Fruit fly (Drosophila melanogaster) whole organism, embryonic: ENCODE measurements around the gene L2HGDH.

Experiments used
- ATbp ChIP-seq: fragments of 200-800 bp; sonication (Bioruptor generic); optimal IDR thresholded peaks from 2 replicates; lab custom pipeline; 2017; ENCODE audit warnings: missing biosample characterization, mild to moderate bottlenecking, missing genetic modification characterization, missing genetic modification reagents
- Asciz ChIP-seq: fragments of 200-800 bp; sonication (Bioruptor generic); optimal IDR thresholded peaks from 2 replicates; lab custom pipeline; 2017; ENCODE audit warnings: missing biosample characterization, mild to moderate bottlenecking, missing genetic modification characterization, missing genetic modification reagents
- Bdp1 ChIP-seq: fragments of 200-800 bp; sonication (Bioruptor generic); optimal IDR thresholded peaks from 3 replicates; lab custom pipeline; 2016; ENCODE audit warnings: missing biosample characterization, missing genetic modification characterization
- BtbVII ChIP-seq: fragments of 200-800 bp; sonication (Bioruptor generic); optimal IDR thresholded peaks from 3 replicates; lab custom pipeline; 2017; ENCODE audit warnings: missing biosample characterization, mild to moderate bottlenecking, missing genetic modification characterization
- CG10366 ChIP-seq: fragments of 200-800 bp; sonication (Bioruptor generic); IDR thresholded peaks from 2 replicates; pipeline ENCODE4 v1.3.6; 2022; ENCODE audit warnings: missing biosample characterization, missing genetic modification characterization
- CG11085 ChIP-seq: fragments of 200-800 bp; sonication (Bioruptor generic); IDR thresholded peaks from 2 replicates; pipeline ENCODE4 v1.3.6; 2022; ENCODE audit warnings: missing biosample characterization, missing genetic modification characterization
- CG12219 ChIP-seq: fragments of 200-800 bp; sonication (Bioruptor generic); optimal IDR thresholded peaks from 3 replicates; lab custom pipeline; 2018; ENCODE audit warnings: missing biosample characterization, mild to moderate bottlenecking, missing genetic modification characterization
- CG14050 ChIP-seq: fragments of 200-800 bp; sonication (Bioruptor generic); IDR thresholded peaks from 3 replicates; pipeline ENCODE4 v1.3.6; 2022; ENCODE audit warnings: missing biosample characterization, missing genetic modification characterization
- CG1603 ChIP-seq: fragments of 200-800 bp; sonication (Bioruptor generic); optimal IDR thresholded peaks from 2 replicates; lab custom pipeline; 2019; ENCODE audit warnings: missing biosample characterization, mild to moderate bottlenecking, missing genetic modification characterization, moderate library complexity
- CG17186 ChIP-seq: fragments of 200-800 bp; sonication (Bioruptor generic); optimal IDR thresholded peaks from 3 replicates; lab custom pipeline; 2017; ENCODE audit warnings: missing biosample characterization, missing genetic modification reagents, missing genetic modification characterization
- CG18619 ChIP-seq: fragments of 200-800 bp; sonication (Bioruptor generic); optimal IDR thresholded peaks from 3 replicates; lab custom pipeline; 2017; ENCODE audit warnings: missing biosample characterization, mild to moderate bottlenecking, missing genetic modification characterization
- CG2202 ChIP-seq: fragments of 200-800 bp; sonication (Bioruptor generic); optimal IDR thresholded peaks from 2 replicates; lab custom pipeline; 2018; ENCODE audit warnings: missing biosample characterization, mild to moderate bottlenecking, missing genetic modification characterization
- CG42726 ChIP-seq: fragments of 200-800 bp; sonication (Bioruptor generic); IDR thresholded peaks from 2 replicates; pipeline ENCODE4 v1.3.6; 2022; ENCODE audit warnings: missing biosample characterization, missing genetic modification characterization; ENCODE audit not compliant: partially characterized antibody
- CG4424 ChIP-seq: fragments of 200-800 bp; sonication (Bioruptor generic); optimal IDR thresholded peaks from 3 replicates; lab custom pipeline; 2016; ENCODE audit warnings: missing biosample characterization, missing genetic modification characterization
- CG4730 ChIP-seq: fragments of 200-800 bp; sonication (Bioruptor generic); IDR thresholded peaks from 2 replicates; pipeline ENCODE4 v1.3.6; 2022; ENCODE audit warnings: missing biosample characterization, missing genetic modification characterization
- CG6254 ChIP-seq: fragments of 200-800 bp; sonication (Bioruptor generic); optimal IDR thresholded peaks from 3 replicates; lab custom pipeline; 2017; ENCODE audit warnings: mild to moderate bottlenecking, missing biosample characterization, missing genetic modification reagents, missing genetic modification characterization
- CG6689 ChIP-seq: fragments of 200-800 bp; sonication (Bioruptor generic); IDR thresholded peaks from 2 replicates; pipeline ENCODE4 v1.3.6; 2022; ENCODE audit warnings: missing biosample characterization, missing genetic modification characterization
- CG6765 ChIP-seq: fragments of 200-800 bp; sonication (Bioruptor generic); optimal IDR thresholded peaks from 3 replicates; lab custom pipeline; 2017; ENCODE audit warnings: missing biosample characterization, mild to moderate bottlenecking, missing genetic modification characterization
- CG9797 ChIP-seq: fragments of 200-800 bp; sonication (Bioruptor generic); optimal IDR thresholded peaks from 3 replicates; lab custom pipeline; 2018; ENCODE audit warnings: missing biosample characterization, mild to moderate bottlenecking, missing genetic modification characterization
- CTCF ChIP-seq: fragments of 200-800 bp; sonication (Bioruptor generic); optimal IDR thresholded peaks from 2 replicates; lab custom pipeline; 2017; ENCODE audit warnings: missing biosample characterization, mild to moderate bottlenecking, missing genetic modification characterization, moderate library complexity
- CrebB ChIP-seq: fragments of 200-800 bp; sonication (Bioruptor generic); optimal IDR thresholded peaks from 3 replicates; lab custom pipeline; 2018; ENCODE audit warnings: missing biosample characterization, mild to moderate bottlenecking, missing genetic modification characterization
- D ChIP-seq, 2 experiments: fragments of 200-800 bp in 1 of 2; fragments of >200 bp in 1 of 2; sonication (Bioruptor generic) in 1 of 2; optimal IDR thresholded peaks; 2 replicates in 1 of 2; 3 replicates in 1 of 2; lab custom pipeline; 2017; ENCODE audit warnings: mild to moderate bottlenecking in 1 of 2, missing biosample characterization in 1 of 2, missing genetic modification characterization in 1 of 2, missing genetic modification reagents in 1 of 2
- Doc2 ChIP-seq: fragments of 200-800 bp; sonication (Bioruptor generic); IDR thresholded peaks from 2 replicates; pipeline ENCODE4 v1.3.6; 2022; ENCODE audit warnings: missing biosample characterization, missing genetic modification characterization
- Hmx ChIP-seq: fragments of 200-800 bp; sonication (Bioruptor generic); optimal IDR thresholded peaks from 2 replicates; lab custom pipeline; 2016; ENCODE audit warnings: missing biosample characterization, missing genetic modification characterization
- Hr78 ChIP-seq, 2 experiments: fragments of 200-800 bp in 1 of 2; fragments of >200 bp in 1 of 2; sonication (Bioruptor generic) in 1 of 2; optimal IDR thresholded peaks; 2 replicates each; lab custom pipeline; 2017 to 2019; ENCODE audit warnings: missing biosample characterization in 2 of 2, missing genetic modification characterization in 2 of 2, mild to moderate bottlenecking in 1 of 2, moderate library complexity in 1 of 2
- Med ChIP-seq: fragments of 200-800 bp; sonication (Bioruptor generic); peaks from one replicate; lab custom pipeline; 2016; ENCODE audit warnings: missing biosample characterization, missing genetic modification characterization, mild to moderate bottlenecking, inconsistent platforms, moderate library complexity
- Pdp1 ChIP-seq, 2 experiments: fragments of 200-800 bp; sonication (Bioruptor generic); optimal IDR thresholded peaks; 3 replicates each; lab custom pipeline; 2016; ENCODE audit warnings: missing biosample characterization in 2 of 2, missing genetic modification characterization in 2 of 2, mild to moderate bottlenecking in 1 of 2, moderate library complexity in 1 of 2
- Spps ChIP-seq: fragments of 200-800 bp; sonication (Bioruptor generic); optimal IDR thresholded peaks from 2 replicates; lab custom pipeline; 2018; ENCODE audit warnings: missing biosample characterization, mild to moderate bottlenecking, missing genetic modification characterization
- Sry-β ChIP-seq: fragments of 200-800 bp; sonication (Bioruptor generic); optimal IDR thresholded peaks from 2 replicates; lab custom pipeline; 2018; ENCODE audit warnings: missing biosample characterization, mild to moderate bottlenecking, missing genetic modification characterization, moderate library complexity
- ase ChIP-seq: fragments of 200-800 bp; sonication (Bioruptor generic); IDR thresholded peaks from 3 replicates; pipeline ENCODE4 v1.3.6; 2022; ENCODE audit warnings: missing biosample characterization, missing genetic modification characterization
- bab2 ChIP-seq: fragments of 200-800 bp; sonication (Bioruptor generic); optimal IDR thresholded peaks from 2 replicates; lab custom pipeline; 2016; ENCODE audit warnings: missing biosample characterization, missing genetic modification characterization
- br ChIP-seq: fragments of >200 bp; optimal IDR thresholded peaks from 2 replicates; lab custom pipeline; 2017
- chif ChIP-seq, 2 experiments: fragments of 200-800 bp; sonication (Bioruptor generic); optimal IDR thresholded peaks; 3 replicates each; lab custom pipeline; 2016; ENCODE audit warnings: missing biosample characterization in 2 of 2, missing genetic modification characterization in 2 of 2
- fru ChIP-seq: fragments of >200 bp; optimal IDR thresholded peaks from 2 replicates; lab custom pipeline; 2017
- gfzf ChIP-seq: fragments of 200-800 bp; sonication (Bioruptor generic); optimal IDR thresholded peaks from 2 replicates; lab custom pipeline; 2016; ENCODE audit warnings: missing biosample characterization, mild to moderate bottlenecking, missing genetic modification characterization, moderate library complexity
- jigr1 ChIP-seq: fragments of 200-800 bp; sonication (Bioruptor generic); IDR thresholded peaks from 3 replicates; pipeline ENCODE4 v1.3.6; 2022; ENCODE audit warnings: missing biosample characterization, missing genetic modification characterization
- jing ChIP-seq: fragments of 200-800 bp; sonication (Bioruptor generic); optimal IDR thresholded peaks from 2 replicates; lab custom pipeline; 2018; ENCODE audit warnings: missing biosample characterization, mild to moderate bottlenecking, missing genetic modification characterization
- jumu ChIP-seq: fragments of 200-800 bp; sonication (Bioruptor generic); optimal IDR thresholded peaks from 3 replicates; lab custom pipeline; 2016; ENCODE audit warnings: missing biosample characterization, missing genetic modification characterization
- kni ChIP-seq: fragments of 200-800 bp; sonication (Bioruptor generic); optimal IDR thresholded peaks from 3 replicates; lab custom pipeline; 2017; ENCODE audit warnings: mild to moderate bottlenecking, missing biosample characterization, missing genetic modification reagents, missing genetic modification characterization
- lola ChIP-seq, 3 experiments: fragments of >200 bp in 2 of 3; fragments of 200-800 bp in 1 of 3; sonication (Bioruptor generic) in 1 of 3; optimal IDR thresholded peaks; 2 replicates each; lab custom pipeline; 2017 to 2019; ENCODE audit warnings: missing biosample characterization in 3 of 3, missing genetic modification characterization in 3 of 3, mild to moderate bottlenecking in 1 of 3, moderate library complexity in 1 of 3
- mld ChIP-seq: fragments of 200-800 bp; sonication (Bioruptor generic); IDR thresholded peaks from 3 replicates; pipeline ENCODE4 v1.3.6; 2022; ENCODE audit warnings: missing biosample characterization, missing genetic modification characterization; ENCODE audit not compliant: partially characterized antibody
- p53 ChIP-seq: fragments of 200-800 bp; sonication (Bioruptor generic); optimal IDR thresholded peaks from 2 replicates; lab custom pipeline; 2016; ENCODE audit warnings: missing biosample characterization, missing genetic modification characterization
- pb ChIP-seq: fragments of 200-800 bp; sonication (Bioruptor generic); optimal IDR thresholded peaks from 3 replicates; lab custom pipeline; 2016; ENCODE audit warnings: missing biosample characterization, missing genetic modification characterization
- sc ChIP-seq, 3 experiments: fragments of >200 bp in 2 of 3; fragments of 200-800 bp in 1 of 3; sonication (Bioruptor generic) in 1 of 3; optimal IDR thresholded peaks; 2 replicates in 2 of 3; 3 replicates in 1 of 3; lab custom pipeline; 2017; ENCODE audit warnings: mild to moderate bottlenecking in 1 of 3, missing biosample characterization in 1 of 3, missing genetic modification characterization in 1 of 3, missing genetic modification reagents in 1 of 3
- scrt ChIP-seq: fragments of 200-800 bp; sonication (Bioruptor generic); optimal IDR thresholded peaks from 2 replicates; lab custom pipeline; 2018; ENCODE audit warnings: missing biosample characterization, mild to moderate bottlenecking, missing genetic modification characterization, moderate library complexity
- tgo ChIP-seq: fragments of 200-800 bp; sonication (Bioruptor generic); IDR thresholded peaks from 3 replicates; pipeline ENCODE4 v1.3.6; 2022; ENCODE audit warnings: missing biosample characterization, missing genetic modification characterization
- toy ChIP-seq: fragments of 200-800 bp; sonication (Bioruptor generic); IDR thresholded peaks from 2 replicates; pipeline ENCODE4 v1.3.6; 2022; ENCODE audit warnings: missing biosample characterization, missing genetic modification characterization
- ttk ChIP-seq: fragments of 200-800 bp; sonication (Bioruptor generic); IDR thresholded peaks from 2 replicates; pipeline ENCODE4 v2.1.2; 2022; ENCODE audit warnings: missing biosample characterization, missing genetic modification characterization
- twi ChIP-seq: fragments of 200-800 bp; optimal IDR thresholded peaks from 2 replicates; lab custom pipeline; 2019; ENCODE audit warnings: missing biosample characterization, mild to moderate bottlenecking, missing genetic modification characterization, moderate library complexity

The L2HGDH gene

DNA sequence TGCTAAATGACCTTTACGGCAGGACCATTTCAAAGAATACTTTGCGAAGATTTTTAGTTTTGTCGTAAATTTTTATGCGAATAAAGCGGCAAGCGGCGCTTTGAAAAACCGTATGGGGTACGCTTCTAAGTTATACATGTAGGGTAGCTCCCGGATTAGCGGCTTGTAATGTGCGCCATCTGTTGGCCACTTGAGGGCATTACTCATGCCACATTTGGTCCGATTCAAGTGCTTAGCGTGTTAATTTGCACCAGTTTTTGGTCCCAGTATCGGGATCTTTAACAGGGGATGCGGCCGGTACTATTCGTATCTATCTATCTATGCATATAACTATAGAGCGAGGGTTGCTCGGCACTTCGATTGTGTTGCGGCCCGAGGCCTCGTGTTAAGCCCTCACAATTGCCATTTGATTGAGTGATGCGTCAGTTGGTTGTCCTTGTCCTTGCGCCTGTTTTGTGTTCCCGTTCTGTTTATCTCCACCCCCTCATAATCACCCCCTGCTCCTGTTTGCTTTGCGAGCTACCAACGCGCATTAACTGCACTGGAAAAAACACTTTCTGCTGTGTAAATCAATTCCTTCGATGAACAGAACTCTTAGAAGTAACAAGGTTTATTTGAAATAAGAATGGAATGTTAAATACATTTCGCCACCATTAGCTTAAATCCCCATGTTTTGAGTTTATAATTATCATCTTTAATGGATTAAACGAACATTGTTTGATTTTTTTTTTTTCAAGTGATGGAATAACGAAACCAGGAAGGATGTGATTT lies 43.7 kb downstream of the L2HGDH start (continued):
- TF ChIP-seq scrt (GFP tag; lab: Kevin White, UChicago), result no peak
- no peak for TF ChIP-seq br (lab: Kevin White, UChicago)
- peak; percentile 57 for TF ChIP-seq CG4424 (GFP tag; lab: Kevin White, UChicago)
- no peak for TF ChIP-seq CG9797 (GFP tag; lab: Kevin White, UChicago)
- TF ChIP-seq lola (GFP tag; optimal IDR thresholded peaks at IDR 0.05; lab: Kevin White, UChicago), result peak in 1 of 3 experiments; percentile 77
- TF ChIP-seq Med (GFP tag; lab: Kevin White, UChicago), result peak; percentile 73
- TF ChIP-seq Pdp1 (GFP tag; optimal IDR thresholded peaks at IDR 0.05; lab: Kevin White, UChicago), result peak in 1 of 2 experiments; percentile 2
- no peak for TF ChIP-seq mld (GFP tag; lab: Robert Waterston, UW)
- TF ChIP-seq bab2 (GFP tag; lab: Kevin White, UChicago), result peak; percentile 15
- TF ChIP-seq Sry-β (GFP tag; lab: Kevin White, UChicago), result no peak
- peak; percentile 49 for TF ChIP-seq twi (tag; lab: Kevin White, UChicago)
- no peak for TF ChIP-seq gfzf (GFP tag; lab: Kevin White, UChicago)
- TF ChIP-seq sc (optimal IDR thresholded peaks at IDR 0.05; lab: Kevin White, UChicago), result no peak
- TF ChIP-seq sc (GFP tag; optimal IDR thresholded peaks at IDR 0.05; lab: Kevin White, UChicago), result no peak
- TF ChIP-seq Hr78 (GFP tag; optimal IDR thresholded peaks at IDR 0.05; lab: Kevin White, UChicago), result no peak
- no peak for TF ChIP-seq BtbVII (GFP tag; lab: Kevin White, UChicago)
- peak; percentile 63 for TF ChIP-seq kni (GFP tag; lab: Kevin White, UChicago)
- TF ChIP-seq CG14050 (GFP tag; lab: Robert Waterston, UW), result no peak
- no peak for TF ChIP-seq CG17186 (GFP tag; lab: Kevin White, UChicago)
- TF ChIP-seq CG18619 (GFP tag; lab: Kevin White, UChicago), result no peak
- peak in 1 of 2 experiments; percentile 58 for TF ChIP-seq chif (GFP tag; optimal IDR thresholded peaks at IDR 0.05; lab: Kevin White, UChicago)
- peak; percentile 68 for TF ChIP-seq CG1603 (tag; lab: Kevin White, UChicago)
- TF ChIP-seq Asciz (GFP tag; lab: Kevin White, UChicago), result no peak
- no peak for TF ChIP-seq pb (GFP tag; lab: Kevin White, UChicago)
- no peak for TF ChIP-seq CG4730 (GFP tag; lab: Robert Waterston, UW)
- no peak for TF ChIP-seq fru (lab: Kevin White, UChicago)
- TF ChIP-seq p53 (GFP tag; lab: Kevin White, UChicago), result no peak
- TF ChIP-seq Doc2 (GFP tag; lab: Robert Waterston, UW), result no peak
- TF ChIP-seq jumu (GFP tag; lab: Kevin White, UChicago), result peak; percentile 25
- TF ChIP-seq CG2202 (tag; lab: Kevin White, UChicago), result peak; percentile 43
- TF ChIP-seq CG6689 (GFP tag; lab: Robert Waterston, UW), result 0 out of 2 replicates have a peak, but pooled peaks have one; percentile 19
- TF ChIP-seq ttk (GFP tag; lab: Robert Waterston, UW), result no peak
- no peak for TF ChIP-seq CG11085 (GFP tag; lab: Robert Waterston, UW)
- TF ChIP-seq CG10366 (GFP tag; lab: Robert Waterston, UW), result no peak; the same call in 1 of the 2 replicates
- TF ChIP-seq Spps (tag; lab: Kevin White, UChicago), result peak; percentile 47
- no peak for TF ChIP-seq jing (GFP tag; lab: Kevin White, UChicago)
- TF ChIP-seq CrebB (tag; lab: Kevin White, UChicago), result no peak
- TF ChIP-seq CG42726 (GFP tag; lab: Robert Waterston, UW), result no peak
- TF ChIP-seq CG6254 (GFP tag; lab: Kevin White, UChicago), result no peak
- peak; percentile 31 for TF ChIP-seq ATbp (GFP tag; lab: Kevin White, UChicago)
- no peak for TF ChIP-seq jigr1 (GFP tag; lab: Robert Waterston, UW)
- no peak for TF ChIP-seq D (optimal IDR thresholded peaks at IDR 0.05; lab: Kevin White, UChicago)
- peak; percentile 29 for TF ChIP-seq D (GFP tag; optimal IDR thresholded peaks at IDR 0.05; lab: Kevin White, UChicago)
- peak; percentile 86 for TF ChIP-seq CTCF
- no peak for TF ChIP-seq Bdp1 (GFP tag; lab: Kevin White, UChicago)
- no peak for TF ChIP-seq Hmx
- no peak for TF ChIP-seq ase (GFP tag; lab: Robert Waterston, UW)
- no peak for TF ChIP-seq toy
- TF ChIP-seq CG12219 (GFP tag; lab: Kevin White, UChicago), result peak; percentile 15
- no peak for TF ChIP-seq tgo (GFP tag; lab: Robert Waterston, UW)
- no peak for TF ChIP-seq CG6765 (GFP tag; lab: Kevin White, UChicago)
